Fruit fly (Drosophila melanogaster): ENCODE measurements around the gene Pxt.

DNA sequence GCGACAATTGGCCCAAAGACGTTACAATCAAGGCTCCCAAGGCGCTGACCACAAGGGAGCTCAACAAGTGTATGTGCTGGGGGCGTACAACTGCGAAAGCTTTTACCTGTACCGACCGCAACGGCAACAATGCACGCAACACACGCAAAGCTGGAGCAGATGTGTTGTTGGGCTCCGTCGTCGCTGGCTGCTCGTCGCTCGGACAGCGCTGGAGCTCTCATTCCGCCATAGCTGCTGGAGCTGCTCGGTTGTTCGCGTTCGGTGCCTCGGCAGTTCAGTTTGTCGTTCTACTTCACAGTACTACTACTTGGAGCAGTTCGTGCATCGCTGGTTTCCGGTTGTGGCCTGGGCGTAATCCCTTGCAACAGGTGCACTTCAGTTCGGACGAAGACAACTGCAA, 6.3 kb downstream of the Pxt start, which contains the start of gene Lgr1:
- TF ChIP-seq Dfd (GFP tag; optimal IDR thresholded peaks at IDR 0.05) = no peak
- TF ChIP-seq pan (optimal IDR thresholded peaks at IDR 0.05) = no peak
